5 worm cellular contexts compared by ENCODE assay signal in the genomic region with DNA sequence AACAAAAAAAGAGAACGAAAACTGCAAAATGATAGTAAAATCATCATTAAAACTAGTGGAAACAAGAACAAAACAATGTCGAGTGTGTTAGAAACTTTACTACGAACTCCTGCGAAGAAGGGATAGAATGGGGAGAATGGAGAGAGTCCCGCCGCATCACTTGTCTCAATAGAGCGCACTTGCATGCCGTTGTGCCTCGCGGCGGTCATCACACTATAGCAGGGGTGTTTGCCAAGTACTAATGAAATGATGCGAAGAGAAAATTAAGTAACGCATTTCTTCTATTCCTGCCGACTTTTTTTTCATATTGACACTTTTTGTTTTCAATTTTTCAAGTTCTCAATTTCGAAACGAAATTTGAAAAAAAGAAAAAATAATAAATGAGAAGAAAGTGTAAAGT.
TF ChIP-seq lines count a peak whose summit lies in the region.

No protein-coding gene starts in this region.

TF ChIP-seq in whole organism, L1 larva, 84 proteins besides CTCF, POLR2A, EP300 and RAD21 (continues in another document):
- TF ChIP-seq nhr-28 (tag; optimal IDR thresholded peaks at IDR 0.05; lab: Kevin White, UChicago) (no peak), Y116A8C.19 (tag; optimal IDR thresholded peaks at IDR 0.05; lab: Kevin White, UChicago; ENCODE audit: borderline replicate concordance) (no peak), nhr-19 (GFP tag; conservative IDR thresholded peaks at IDR 0.05; lab: Robert Waterston, UW) (peak; percentile 57), pax-3 (tag; optimal IDR thresholded peaks at IDR 0.05; lab: Kevin White, UChicago) (no peak), unc-98 (GFP tag; IDR thresholded peaks at IDR 0.05; lab: Robert Waterston, UW) (no peak), efl-3 (GFP tag; optimal IDR thresholded peaks at IDR 0.05; lab: Kevin White, UChicago) (no peak), aly-2 (tag; optimal IDR thresholded peaks at IDR 0.05; lab: Kevin White, UChicago) (no peak), snpc-4 (tag; optimal IDR thresholded peaks at IDR 0.05; lab: Kevin White, UChicago) (peak; percentile 45), C16A3.4 (tag; optimal IDR thresholded peaks at IDR 0.05; lab: Kevin White, UChicago) (peak; percentile 84), nhr-20 (tag; optimal IDR thresholded peaks at IDR 0.05; lab: Kevin White, UChicago) (peak; percentile 87), ama-1 (optimal IDR thresholded peaks at IDR 0.05; lab: Kevin White, UChicago) (no peak), nhr-12 (tag; optimal IDR thresholded peaks at IDR 0.05; lab: Kevin White, UChicago) (no peak), ceh-63 (GFP tag; optimal IDR thresholded peaks at IDR 0.05; lab: Kevin White, UChicago) (no peak), jun-1 (tag; optimal IDR thresholded peaks at IDR 0.05; lab: Kevin White, UChicago) (peak; percentile 22), sox-4 (tag; optimal IDR thresholded peaks at IDR 0.05; lab: Kevin White, UChicago) (no peak), elt-3 (tag; optimal IDR thresholded peaks at IDR 0.05; lab: Kevin White, UChicago) (peak in 3 of 6 experiments; percentile 19 to 38 (median 25)), lin-39 (tag; optimal IDR thresholded peaks at IDR 0.05; lab: Kevin White, UChicago) (no peak)

TF ChIP-seq in whole organism, L3 larva, 47 proteins besides CTCF, POLR2A, EP300 and RAD21:
- TF ChIP-seq egl-5 (tag; optimal IDR thresholded peaks at IDR 0.05; lab: Kevin White, UChicago) (peak; percentile 12), nfya-1 (tag; optimal IDR thresholded peaks at IDR 0.05; lab: Kevin White, UChicago; ENCODE audit: insufficient read depth) (peak; percentile 62), mml-1 (tag; optimal IDR thresholded peaks at IDR 0.05; lab: Kevin White, UChicago) (no peak), R02D3.7 (tag; optimal IDR thresholded peaks at IDR 0.05; lab: Kevin White, UChicago) (no peak), ceh-16 (tag; optimal IDR thresholded peaks at IDR 0.05; lab: Kevin White, UChicago) (no peak), jun-1 (tag; optimal IDR thresholded peaks at IDR 0.05; lab: Kevin White, UChicago) (peak; percentile 17), nhr-25 (tag; optimal IDR thresholded peaks at IDR 0.05; lab: Kevin White, UChicago) (peak; percentile 78), pha-4 (tag; optimal IDR thresholded peaks at IDR 0.05; lab: Kevin White, UChicago) (peak; percentile 92), unc-62 (GFP tag; optimal IDR thresholded peaks at IDR 0.05; lab: Kevin White, UChicago) (no peak), lin-15B (tag; optimal IDR thresholded peaks at IDR 0.05; lab: Kevin White, UChicago) (peak; percentile 82), snpc-4 (tag; optimal IDR thresholded peaks at IDR 0.05; lab: Kevin White, UChicago) (peak; percentile 84), nhr-23 (tag; optimal IDR thresholded peaks at IDR 0.05; lab: Kevin White, UChicago) (peak; percentile 72), nhr-43 (tag; optimal IDR thresholded peaks at IDR 0.05; lab: Kevin White, UChicago; ENCODE audit: poor library complexity, severe bottlenecking) (peak; percentile 44), nhr-11 (tag; optimal IDR thresholded peaks at IDR 0.05; lab: Kevin White, UChicago) (no peak), lin-39 (tag; optimal IDR thresholded peaks at IDR 0.05; lab: Kevin White, UChicago) (peak; percentile 59), elt-2 (tag; optimal IDR thresholded peaks at IDR 0.05; lab: Kevin White, UChicago) (peak; percentile 51), fkh-10 (GFP tag; optimal IDR thresholded peaks at IDR 0.05; lab: Kevin White, UChicago) (peak; percentile 69), hmg-11 (tag; optimal IDR thresholded peaks at IDR 0.05; lab: Kevin White, UChicago) (peak; percentile 82)

TF ChIP-seq in whole organism, early embryonic, 17 proteins besides CTCF, POLR2A, EP300 and RAD21:
- TF ChIP-seq ceh-36 (tag; optimal IDR thresholded peaks at IDR 0.05; lab: Kevin White, UChicago) (no peak), ama-1 (optimal IDR thresholded peaks at IDR 0.05; lab: Kevin White, UChicago) (no peak), scrt-1 (GFP tag; IDR thresholded peaks at IDR 0.05; lab: Robert Waterston, UW) (no peak), B0310.2 (tag; optimal IDR thresholded peaks at IDR 0.05; lab: Kevin White, UChicago) (no peak), hnd-1 (tag; optimal IDR thresholded peaks at IDR 0.05; lab: Kevin White, UChicago) (no peak), tbx-37 (GFP tag; conservative IDR thresholded peaks at IDR 0.05; lab: Robert Waterston, UW) (no peak), hmg-4 (GFP tag; optimal IDR thresholded peaks at IDR 0.05; lab: Kevin White, UChicago) (peak; percentile 60), F13C5.2 (tag; optimal IDR thresholded peaks at IDR 0.05; lab: Kevin White, UChicago) (peak; percentile 71)

TF ChIP-seq in whole organism, midembryonic, 9 proteins besides CTCF, POLR2A, EP300 and RAD21:
- TF ChIP-seq ztf-29 (GFP tag; IDR thresholded peaks at IDR 0.05; lab: Robert Waterston, UW) = no peak
- TF ChIP-seq tab-1 (GFP tag; IDR thresholded peaks at IDR 0.05; lab: Robert Waterston, UW) = no peak
- TF ChIP-seq ref-1 (GFP tag; conservative IDR thresholded peaks at IDR 0.05; lab: Robert Waterston, UW) = no peak
- TF ChIP-seq cog-1 (tag; optimal IDR thresholded peaks at IDR 0.05; lab: Kevin White, UChicago) = peak; percentile 39

TF ChIP-seq in whole organism, young adult, 124 proteins besides CTCF, POLR2A, EP300 and RAD21 (continues in another document):
- TF ChIP-seq aptf-3 (GFP tag; IDR thresholded peaks at IDR 0.05; lab: Robert Waterston, UW) (no peak), dox-1 (GFP tag; IDR thresholded peaks at IDR 0.05; lab: Robert Waterston, UW) (peak; percentile 65), tbx-9 (tag; optimal IDR thresholded peaks at IDR 0.05; lab: Kevin White, UChicago; ENCODE audit: borderline replicate concordance) (no peak), B0019.2 (GFP tag; conservative IDR thresholded peaks at IDR 0.05; lab: Robert Waterston, UW) (no peak), K11D2.4 (GFP tag; IDR thresholded peaks at IDR 0.05; lab: Robert Waterston, UW) (0 out of 2 replicates have a peak, but pooled peaks have one; percentile 40), nhr-179 (tag; optimal IDR thresholded peaks at IDR 0.05; lab: Kevin White, UChicago) (no peak), D2030.7 (GFP tag; IDR thresholded peaks at IDR 0.05; lab: Robert Waterston, UW) (no peak), Y79H2A.3 (GFP tag; conservative IDR thresholded peaks at IDR 0.05; lab: Robert Waterston, UW) (no peak), pha-4 (tag; optimal IDR thresholded peaks at IDR 0.05; lab: Kevin White, UChicago) (no peak), B0035.1 (tag; optimal IDR thresholded peaks at IDR 0.05; lab: Kevin White, UChicago) (no peak), mcd-1 (GFP tag; IDR thresholded peaks at IDR 0.05; lab: Robert Waterston, UW) (peak; percentile 96), snpc-4 (GFP tag; optimal IDR thresholded peaks at IDR 0.05; lab: Kevin White, UChicago) (no peak), snpc-4 (tag; optimal IDR thresholded peaks at IDR 0.05; lab: Kevin White, UChicago) (peak in 3 of 4 experiments; percentile 18 to 50 (median 30)), ztf-18 (tag; optimal IDR thresholded peaks at IDR 0.05; lab: Kevin White, UChicago) (peak; percentile 5), ceh-27 (GFP tag; optimal IDR thresholded peaks at IDR 0.05; lab: Kevin White, UChicago) (peak; percentile 72), let-607 (tag; optimal IDR thresholded peaks at IDR 0.05; lab: Kevin White, UChicago) (no peak), unc-62 (GFP tag; optimal IDR thresholded peaks at IDR 0.05; lab: Kevin White, UChicago) (no peak), madf-10 (tag; optimal IDR thresholded peaks at IDR 0.05; lab: Kevin White, UChicago) (peak; percentile 75), hmg-1.2 (GFP tag; IDR thresholded peaks at IDR 0.05; lab: Robert Waterston, UW) (peak; percentile 43; the same call in 1 of the 2 replicates), ceh-91 (GFP tag; IDR thresholded peaks at IDR 0.05; lab: Robert Waterston, UW) (no peak), lin-40 (tag; optimal IDR thresholded peaks at IDR 0.05; lab: Kevin White, UChicago) (peak; percentile 80), nhr-80 (tag; optimal IDR thresholded peaks at IDR 0.05; lab: Kevin White, UChicago) (peak; percentile 92), tbp1 (GFP tag; optimal IDR thresholded peaks at IDR 0.05; lab: Kevin White, UChicago) (peak; percentile 13), ccch-3 (GFP tag; optimal IDR thresholded peaks at IDR 0.05; lab: Kevin White, UChicago) (no peak), F55B11.4 (tag; optimal IDR thresholded peaks at IDR 0.05; lab: Kevin White, UChicago; ENCODE audit: borderline replicate concordance, insufficient read depth) (no peak), lin-54 (GFP tag; optimal IDR thresholded peaks at IDR 0.05; lab: Kevin White, UChicago) (no peak), dpff-1 (tag; optimal IDR thresholded peaks at IDR 0.05; lab: Kevin White, UChicago) (no peak), him-1 (tag; optimal IDR thresholded peaks at IDR 0.05; lab: Kevin White, UChicago) (no peak), F57A8.1 (GFP tag; optimal IDR thresholded peaks at IDR 0.05; lab: Kevin White, UChicago) (no peak), attf-3 (GFP tag; conservative IDR thresholded peaks at IDR 0.05; lab: Robert Waterston, UW) (no peak), F33H1.4 (GFP tag; IDR thresholded peaks at IDR 0.05; lab: Robert Waterston, UW) (no peak), ztf-6 (GFP tag; IDR thresholded peaks at IDR 0.05; lab: Robert Waterston, UW) (no peak), ztf-26 (tag; optimal IDR thresholded peaks at IDR 0.05; lab: Kevin White, UChicago) (peak; percentile 74), lin-35 (GFP tag; optimal IDR thresholded peaks at IDR 0.05; lab: Kevin White, UChicago) (peak in 1 of 3 experiments; percentile 27), hlh-26 (GFP tag; conservative IDR thresholded peaks at IDR 0.05; lab: Robert Waterston, UW) (no peak), ceh-100 (GFP tag; IDR thresholded peaks at IDR 0.05; lab: Robert Waterston, UW) (no peak), athp-1 (tag; optimal IDR thresholded peaks at IDR 0.05; lab: Kevin White, UChicago) (no peak), Y67H2A.10 (GFP tag; conservative IDR thresholded peaks at IDR 0.05; lab: Robert Waterston, UW) (no peak), fkh-3 (tag; optimal IDR thresholded peaks at IDR 0.05; lab: Kevin White, UChicago) (no peak), lsy-27 (tag; optimal IDR thresholded peaks at IDR 0.05; lab: Kevin White, UChicago; ENCODE audit: borderline replicate concordance, insufficient read depth) (no peak), nfya-1 (tag; optimal IDR thresholded peaks at IDR 0.05; lab: Kevin White, UChicago; ENCODE audit: borderline replicate concordance, insufficient read depth) (no peak), F23B12.7 (tag; optimal IDR thresholded peaks at IDR 0.05; lab: Kevin White, UChicago; ENCODE audit: insufficient read depth) (peak; percentile 61), aptf-2 (GFP tag; conservative IDR thresholded peaks at IDR 0.05; lab: Robert Waterston, UW) (no peak), attf-5 (GFP tag; optimal IDR thresholded peaks at IDR 0.05; lab: Kevin White, UChicago) (peak; percentile 57), madf-6 (GFP tag; IDR thresholded peaks at IDR 0.05; lab: Robert Waterston, UW) (no peak)
